Worm (Caenorhabditis elegans) whole organism, mixed stage, embryonic: ENCODE data around the gene B0284.3.

Experiments used
- mep-1 ChIP-seq: fragments of 150-350 bp; optimal IDR thresholded peaks from 2 replicates; lab custom pipeline; 2017; ENCODE audit warnings: missing biosample characterization, missing genetic modification reagents, missing genetic modification characterization, inconsistent platforms
- nhr-76 ChIP-seq: sonication (generic microtip); optimal IDR thresholded peaks from 2 replicates; lab custom pipeline; 2017; ENCODE audit warnings: missing biosample characterization, missing genetic modification characterization
- snpc-4 ChIP-seq: fragments of 150-350 bp; optimal IDR thresholded peaks from 2 replicates; lab custom pipeline; 2014; ENCODE audit warnings: missing biosample characterization, missing genetic modification characterization
- ztf-11 ChIP-seq: fragments of 150-350 bp; optimal IDR thresholded peaks from 2 replicates; lab custom pipeline; 2014; ENCODE audit warnings: missing biosample characterization, missing genetic modification characterization

- TF ChIP-seq ztf-11 (tag; lab: Kevin White, UChicago) (no peak), snpc-4 (tag; lab: Kevin White, UChicago) (no peak), nhr-76 (tag; lab: Kevin White, UChicago) (no peak), mep-1 (tag; lab: Kevin White, UChicago) (no peak)
Measured at ce11 chrIII:4417956-4418355, 38.3 kb upstream of the B0284.3 start, which contains the start of the genes R07E5.19 and pdcd-2.
